Fruit fly (Drosophila melanogaster): Measurements from ENCODE around the gene cindr.

dm6 chr3R:30832130-30832529, 23.7 kb downstream of the cindr start:
- TF ChIP-seq CG12768 (GFP tag; optimal IDR thresholded peaks at IDR 0.05), result no peak
- no peak for TF ChIP-seq pad (GFP tag; optimal IDR thresholded peaks at IDR 0.05)

All from whole organism, adult.